Fruit fly (Drosophila melanogaster) whole organism, embryonic: ENCODE results near the gene CG4455.
A peak's percentile ranks its signal among the peaks of the same experiment; 100 is the strongest.

Source experiments
- Atf6 ChIP-seq: fragments of 200-800 bp; sonication (Bioruptor generic); IDR thresholded peaks from 2 replicates; pipeline ENCODE4 v1.3.6; 2022; ENCODE audit warnings: missing biosample characterization, missing genetic modification characterization
- Blimp-1 ChIP-seq: fragments of 200-800 bp; sonication (Bioruptor generic); optimal IDR thresholded peaks from 3 replicates; lab custom pipeline; 2018; ENCODE audit warnings: missing biosample characterization, missing genetic modification characterization, mild to moderate bottlenecking, moderate library complexity, missing genetic modification reagents
- Bteb2 ChIP-seq: fragments of 200-800 bp; sonication (Bioruptor generic); optimal IDR thresholded peaks from 2 replicates; lab custom pipeline; 2016; ENCODE audit warnings: missing biosample characterization, missing genetic modification characterization
- CG10209 ChIP-seq: fragments of 200-800 bp; sonication (Bioruptor generic); optimal IDR thresholded peaks from 3 replicates; lab custom pipeline; 2017; ENCODE audit warnings: missing biosample characterization, mild to moderate bottlenecking, missing genetic modification characterization, missing genetic modification reagents
- CG10979 ChIP-seq: fragments of 200-800 bp; sonication (Bioruptor generic); optimal IDR thresholded peaks from 2 replicates; lab custom pipeline; 2018; ENCODE audit warnings: missing biosample characterization, mild to moderate bottlenecking, missing genetic modification characterization, moderate library complexity
- CG11398 ChIP-seq: fragments of 200-800 bp; sonication (Bioruptor generic); optimal IDR thresholded peaks from 2 replicates; lab custom pipeline; 2016; ENCODE audit warnings: missing biosample characterization, missing genetic modification characterization
- CG12769 ChIP-seq: fragments of 200-800 bp; sonication (Bioruptor generic); optimal IDR thresholded peaks from 2 replicates; lab custom pipeline; 2019; ENCODE audit warnings: missing biosample characterization, mild to moderate bottlenecking, missing genetic modification characterization, moderate library complexity
- CG13123 ChIP-seq: fragments of 200-800 bp; sonication (Bioruptor generic); optimal IDR thresholded peaks from 2 replicates; lab custom pipeline; 2016; ENCODE audit warnings: missing biosample characterization, missing genetic modification characterization
- CG14860 ChIP-seq: fragments of 200-800 bp; sonication (Bioruptor generic); IDR thresholded peaks from 3 replicates; pipeline ENCODE4 v1.3.6; 2022; ENCODE audit warnings: missing biosample characterization, missing genetic modification characterization; ENCODE audit not compliant: partially characterized antibody
- CG17361 ChIP-seq: fragments of 200-800 bp; sonication (Bioruptor generic); IDR thresholded peaks from 3 replicates; pipeline ENCODE4 v1.3.6; 2022; ENCODE audit warnings: missing biosample characterization, missing genetic modification characterization
- CG42726 ChIP-seq: fragments of 200-800 bp; sonication (Bioruptor generic); IDR thresholded peaks from 2 replicates; pipeline ENCODE4 v1.3.6; 2022; ENCODE audit warnings: missing biosample characterization, missing genetic modification characterization; ENCODE audit not compliant: partially characterized antibody
- CG4424 ChIP-seq: fragments of 200-800 bp; sonication (Bioruptor generic); optimal IDR thresholded peaks from 3 replicates; lab custom pipeline; 2016; ENCODE audit warnings: missing biosample characterization, missing genetic modification characterization
- CG8924 ChIP-seq: fragments of 200-800 bp; optimal IDR thresholded peaks from 3 replicates; lab custom pipeline; 2019; ENCODE audit warnings: missing biosample characterization, mild to moderate bottlenecking, missing genetic modification characterization, moderate library complexity
- CoRest ChIP-seq: fragments of 200-800 bp; sonication (Bioruptor generic); optimal IDR thresholded peaks from 3 replicates; lab custom pipeline; 2018; ENCODE audit warnings: missing biosample characterization, mild to moderate bottlenecking, missing genetic modification characterization, moderate library complexity
- CrebB ChIP-seq: fragments of 200-800 bp; sonication (Bioruptor generic); optimal IDR thresholded peaks from 3 replicates; lab custom pipeline; 2018; ENCODE audit warnings: missing biosample characterization, mild to moderate bottlenecking, missing genetic modification characterization
- Drgx ChIP-seq: fragments of 200-800 bp; sonication (Bioruptor generic); IDR thresholded peaks from 2 replicates; pipeline ENCODE4 v1.3.6; 2022; ENCODE audit warnings: missing biosample characterization, missing genetic modification characterization
- Fer1 ChIP-seq: fragments of 200-800 bp; sonication (Bioruptor generic); optimal IDR thresholded peaks from 2 replicates; lab custom pipeline; 2017; ENCODE audit warnings: missing biosample characterization, mild to moderate bottlenecking, missing genetic modification characterization
- Hr78 ChIP-seq, 2 experiments: fragments of 200-800 bp in 1 of 2; fragments of >200 bp in 1 of 2; sonication (Bioruptor generic) in 1 of 2; optimal IDR thresholded peaks; 2 replicates each; lab custom pipeline; 2017 to 2019; ENCODE audit warnings: missing biosample characterization in 2 of 2, missing genetic modification characterization in 2 of 2, mild to moderate bottlenecking in 1 of 2, moderate library complexity in 1 of 2
- Jarid2 ChIP-seq: fragments of 200-800 bp; sonication (Bioruptor generic); optimal IDR thresholded peaks from 3 replicates; lab custom pipeline; 2017; ENCODE audit warnings: mild to moderate bottlenecking, missing biosample characterization, missing genetic modification reagents, missing genetic modification characterization
- Max ChIP-seq: fragments of 200-800 bp; sonication (Bioruptor generic); optimal IDR thresholded peaks from 2 replicates; lab custom pipeline; 2016; ENCODE audit warnings: missing biosample characterization, mild to moderate bottlenecking, missing genetic modification characterization
- Scr ChIP-seq: fragments of 200-800 bp; sonication (Bioruptor generic); IDR thresholded peaks from 2 replicates; pipeline ENCODE4 v1.3.6; 2022; ENCODE audit warnings: missing biosample characterization, missing genetic modification characterization; ENCODE audit not compliant: partially characterized antibody
- Side ChIP-seq: fragments of 200-800 bp; sonication (Bioruptor generic); optimal IDR thresholded peaks from 2 replicates; lab custom pipeline; 2016; ENCODE audit warnings: missing biosample characterization, missing genetic modification characterization
- Sox100B ChIP-seq: fragments of 200-800 bp; sonication (Bioruptor generic); optimal IDR thresholded peaks from 3 replicates; lab custom pipeline; 2018; ENCODE audit warnings: missing biosample characterization, mild to moderate bottlenecking, missing genetic modification characterization
- TFAM ChIP-seq: fragments of 200-800 bp; sonication (Bioruptor generic); optimal IDR thresholded peaks from 2 replicates; lab custom pipeline; 2017; ENCODE audit warnings: missing biosample characterization, missing genetic modification characterization, inconsistent platforms
- Xrp1 ChIP-seq: fragments of 200-800 bp; sonication (Bioruptor generic); IDR thresholded peaks from 2 replicates; pipeline ENCODE4 v1.3.6; 2022; ENCODE audit warnings: missing biosample characterization, missing genetic modification characterization
- ab ChIP-seq: fragments of 200-800 bp; sonication (Bioruptor generic); optimal IDR thresholded peaks from 2 replicates; lab custom pipeline; 2016; ENCODE audit warnings: missing biosample characterization, missing genetic modification characterization
- abd-A ChIP-seq: fragments of 200-800 bp; sonication (Bioruptor generic); optimal IDR thresholded peaks from 3 replicates; lab custom pipeline; 2019; ENCODE audit warnings: missing biosample characterization, mild to moderate bottlenecking, missing genetic modification characterization, moderate library complexity
- ap ChIP-seq: fragments of 200-800 bp; sonication (Bioruptor generic); IDR thresholded peaks from 2 replicates; pipeline ENCODE4 v1.3.6; 2022; ENCODE audit warnings: missing biosample characterization, missing genetic modification characterization
- ato ChIP-seq: fragments of 200-800 bp; sonication (Bioruptor generic); IDR thresholded peaks from 2 replicates; pipeline ENCODE4 v1.3.6; 2022; ENCODE audit warnings: missing biosample characterization, missing genetic modification characterization; ENCODE audit not compliant: partially characterized antibody
- dmrt99B ChIP-seq: fragments of 200-800 bp; sonication (Bioruptor generic); optimal IDR thresholded peaks from 2 replicates; lab custom pipeline; 2018; ENCODE audit warnings: missing biosample characterization, mild to moderate bottlenecking, missing genetic modification characterization, moderate library complexity
- dysf ChIP-seq: fragments of 200-800 bp; sonication (Bioruptor generic); IDR thresholded peaks from 3 replicates; pipeline ENCODE4 v1.3.6; 2022; ENCODE audit warnings: missing biosample characterization, missing genetic modification characterization
- en ChIP-seq: fragments of 200-800 bp; sonication (Bioruptor generic); optimal IDR thresholded peaks from 2 replicates; lab custom pipeline; 2016; ENCODE audit warnings: missing biosample characterization, missing genetic modification characterization
- esg ChIP-seq: fragments of 200-800 bp; sonication (Bioruptor generic); conservative IDR thresholded peaks from 2 replicates; pipeline ENCODE4 v1.3.6; 2022; ENCODE audit warnings: missing biosample characterization, missing genetic modification characterization
- fru ChIP-seq: fragments of >200 bp; optimal IDR thresholded peaks from 2 replicates; lab custom pipeline; 2017
- gce ChIP-seq: fragments of 200-800 bp; sonication (Bioruptor generic); IDR thresholded peaks from 3 replicates; pipeline ENCODE4 v1.3.6; 2022; ENCODE audit warnings: missing biosample characterization, missing genetic modification characterization
- gsb-n ChIP-seq: fragments of 200-800 bp; sonication (Bioruptor generic); optimal IDR thresholded peaks from 3 replicates; lab custom pipeline; 2018; ENCODE audit warnings: missing biosample characterization, mild to moderate bottlenecking, missing genetic modification characterization
- ham ChIP-seq: fragments of 200-800 bp; sonication (Bioruptor generic); IDR thresholded peaks from 2 replicates; pipeline ENCODE4 v1.3.6; 2022; ENCODE audit warnings: missing biosample characterization, missing genetic modification characterization
- hb ChIP-seq: fragments of 200-800 bp; sonication (Bioruptor generic); IDR thresholded peaks from 3 replicates; pipeline ENCODE4 v1.3.6; 2022; ENCODE audit warnings: missing biosample characterization, missing genetic modification characterization; ENCODE audit not compliant: partially characterized antibody
- knrl ChIP-seq: fragments of 200-800 bp; sonication (Bioruptor generic); IDR thresholded peaks from 3 replicates; pipeline ENCODE4 v1.3.6; 2022; ENCODE audit warnings: missing biosample characterization, missing genetic modification characterization; ENCODE audit not compliant: partially characterized antibody
- lola ChIP-seq, 3 experiments: fragments of >200 bp in 2 of 3; fragments of 200-800 bp in 1 of 3; sonication (Bioruptor generic) in 1 of 3; optimal IDR thresholded peaks; 2 replicates each; lab custom pipeline; 2017 to 2019; ENCODE audit warnings: missing biosample characterization in 3 of 3, missing genetic modification characterization in 3 of 3, mild to moderate bottlenecking in 1 of 3, moderate library complexity in 1 of 3
- org-1 ChIP-seq: fragments of 200-800 bp; sonication (Bioruptor generic); optimal IDR thresholded peaks from 2 replicates; lab custom pipeline; 2017; ENCODE audit warnings: missing biosample characterization, missing genetic modification characterization
- p53 ChIP-seq: fragments of 200-800 bp; sonication (Bioruptor generic); optimal IDR thresholded peaks from 2 replicates; lab custom pipeline; 2016; ENCODE audit warnings: missing biosample characterization, missing genetic modification characterization
- peb ChIP-seq: fragments of 200-800 bp; sonication (Bioruptor generic); IDR thresholded peaks from 2 replicates; pipeline ENCODE4 v1.3.6; 2022; ENCODE audit warnings: missing biosample characterization, missing genetic modification characterization
- sens-2 ChIP-seq: fragments of 200-800 bp; sonication (Bioruptor generic); IDR thresholded peaks from 2 replicates; pipeline ENCODE4 v1.3.6; 2022; ENCODE audit warnings: missing biosample characterization, missing genetic modification characterization
- sna ChIP-seq: fragments of 200-800 bp; sonication (Bioruptor generic); IDR thresholded peaks from 2 replicates; pipeline ENCODE4 v1.3.6; 2022; ENCODE audit warnings: missing biosample characterization, missing genetic modification characterization; ENCODE audit not compliant: partially characterized antibody
- sob ChIP-seq: fragments of 200-800 bp; sonication (Bioruptor generic); IDR thresholded peaks from 2 replicates; pipeline ENCODE4 v1.3.6; 2022; ENCODE audit warnings: missing biosample characterization, missing genetic modification characterization
- sr ChIP-seq: fragments of 200-800 bp; sonication (Bioruptor generic); IDR thresholded peaks from 3 replicates; pipeline ENCODE4 v1.3.6; 2022; ENCODE audit warnings: missing biosample characterization, missing genetic modification characterization
- ssp ChIP-seq: fragments of 200-800 bp; sonication (Bioruptor generic); IDR thresholded peaks from 2 replicates; pipeline ENCODE4 v1.3.6; 2022; ENCODE audit warnings: missing biosample characterization, missing genetic modification characterization
- vfl ChIP-seq: fragments of 200-800 bp; sonication (Bioruptor generic); optimal IDR thresholded peaks from 2 replicates; lab custom pipeline; 2016; ENCODE audit warnings: missing biosample characterization, missing genetic modification characterization

The CG4455 gene

dm6 chr2L:16307026-16307703 is 45.6 kb upstream of the CG4455 start, which contains the start of the genes CG5861 and Syx5 (continued):
- peak; percentile 50 for TF ChIP-seq CrebB
- 0 out of 2 replicates have a peak, but pooled peaks have one; percentile 28 for TF ChIP-seq ssp (GFP tag; lab: Robert Waterston, UW)
- no peak for TF ChIP-seq abd-A (tag; lab: Kevin White, UChicago)
- TF ChIP-seq esg, result peak; percentile 44; the same call in 1 of the 2 replicates
- peak; percentile 54 for TF ChIP-seq Atf6
- TF ChIP-seq CG10979 (tag; lab: Kevin White, UChicago), result peak; percentile 59
- TF ChIP-seq CG8924 (tag; lab: Kevin White, UChicago), result peak; percentile 79
- TF ChIP-seq sna (GFP tag; lab: Robert Waterston, UW), result peak; percentile 95
- TF ChIP-seq hb (GFP tag; lab: Robert Waterston, UW), result peak; percentile 70; the same call in 1 of the 3 replicates
- TF ChIP-seq Jarid2 (GFP tag; lab: Kevin White, UChicago), result no peak
- peak; percentile 17 for TF ChIP-seq gsb-n
- TF ChIP-seq ab, result no peak
- no peak for TF ChIP-seq gce (GFP tag; lab: Robert Waterston, UW)
- TF ChIP-seq CG17361 (GFP tag; lab: Robert Waterston, UW), result peak; percentile 57; the same call in 2 of the 3 replicates
- 0 out of 3 replicates have a peak, but pooled peaks have one; percentile 24 for TF ChIP-seq dysf (GFP tag; lab: Robert Waterston, UW)
- peak; percentile 69; the same call in 1 of the 2 replicates for TF ChIP-seq CG42726
- TF ChIP-seq Scr (GFP tag; lab: Robert Waterston, UW), result peak; percentile 95
- TF ChIP-seq sob, result peak; percentile 68; the same call in 1 of the 2 replicates
- TF ChIP-seq CG12769, result no peak
- no peak for TF ChIP-seq dmrt99B (tag; lab: Kevin White, UChicago)
- TF ChIP-seq Drgx (GFP tag; lab: Robert Waterston, UW), result no peak
- TF ChIP-seq knrl (GFP tag; lab: Robert Waterston, UW), result peak; percentile 88
- no peak for TF ChIP-seq peb (GFP tag; lab: Robert Waterston, UW)
- TF ChIP-seq sens-2 (GFP tag; lab: Robert Waterston, UW), result no peak
- TF ChIP-seq p53, result no peak
- no peak for TF ChIP-seq ham (GFP tag; lab: Robert Waterston, UW)
- no peak for TF ChIP-seq Side (GFP tag; lab: Kevin White, UChicago)
- TF ChIP-seq Fer1, result peak; percentile 73
- TF ChIP-seq Sox100B, result peak; percentile 53
- TF ChIP-seq Bteb2 (GFP tag; lab: Kevin White, UChicago), result peak; percentile 2
- peak in 1 of 2 experiments; percentile 18 for TF ChIP-seq Hr78 (GFP tag; optimal IDR thresholded peaks at IDR 0.05; lab: Kevin White, UChicago)
- peak; percentile 72 for TF ChIP-seq CoRest (tag; lab: Kevin White, UChicago)
- no peak for TF ChIP-seq vfl (GFP tag; lab: Kevin White, UChicago)
- no peak for TF ChIP-seq en (GFP tag; lab: Kevin White, UChicago)
- TF ChIP-seq CG11398, result no peak
- TF ChIP-seq CG10209 (GFP tag; lab: Kevin White, UChicago), result peak; percentile 19
- no peak for TF ChIP-seq Blimp-1
- peak; percentile 53 for TF ChIP-seq CG4424 (GFP tag; lab: Kevin White, UChicago)
- peak in 1 of 3 experiments; percentile 36 for TF ChIP-seq lola (GFP tag; optimal IDR thresholded peaks at IDR 0.05; lab: Kevin White, UChicago)
- TF ChIP-seq TFAM (GFP tag; lab: Kevin White, UChicago), result no peak
- no peak for TF ChIP-seq sr (GFP tag; lab: Robert Waterston, UW)
- peak; percentile 88 for TF ChIP-seq CG14860 (GFP tag; lab: Robert Waterston, UW)
- TF ChIP-seq ap, result no peak
- TF ChIP-seq org-1 (GFP tag; lab: Kevin White, UChicago), result no peak
- TF ChIP-seq ato (GFP tag; lab: Robert Waterston, UW), result peak; percentile 78; the same call in 1 of the 2 replicates
- no peak for TF ChIP-seq fru (lab: Kevin White, UChicago)
- peak; percentile 45 for TF ChIP-seq Max (GFP tag; lab: Kevin White, UChicago)
- no peak for TF ChIP-seq CG13123 (GFP tag; lab: Kevin White, UChicago)
- TF ChIP-seq Xrp1, result peak; percentile 66
